Worm (Caenorhabditis elegans): ENCODE measurements around the gene B0252.5.

B0252.5 gene

DNA sequence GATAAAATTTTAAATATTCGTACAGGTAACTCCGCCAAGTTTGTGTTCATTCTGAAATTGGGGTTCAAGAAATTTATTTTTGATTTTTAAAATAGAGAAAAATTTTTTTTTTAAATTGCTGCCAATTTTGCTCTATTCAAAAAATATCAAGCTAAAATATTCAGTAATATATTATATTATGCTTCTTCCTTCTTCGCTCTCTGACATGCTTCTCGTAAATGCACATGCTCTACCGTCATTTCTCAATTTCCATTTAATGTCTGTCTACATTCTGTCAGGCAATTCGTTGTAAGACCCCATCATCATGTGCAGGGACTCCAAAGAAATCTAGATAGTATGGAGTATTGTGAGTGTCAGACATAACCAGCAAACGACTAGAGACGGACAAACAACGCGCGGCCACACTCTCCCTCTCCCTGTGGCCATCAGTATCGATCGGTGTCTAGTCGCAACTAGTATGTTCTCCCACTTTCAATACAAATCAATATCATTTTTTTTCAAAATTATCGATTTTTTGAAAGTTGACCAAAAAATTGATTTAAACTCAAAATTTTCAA lies 32.6 kb upstream of the B0252.5 start, which contains the start of the genes malt-1 and ceh-38 (continued):
- TF ChIP-seq sox-4 (tag; optimal IDR thresholded peaks at IDR 0.05): no peak
- peak; percentile 84 for TF ChIP-seq tbx-2 (tag; optimal IDR thresholded peaks at IDR 0.05)
- TF ChIP-seq ceh-31 (tag; optimal IDR thresholded peaks at IDR 0.05): peak; percentile 91
- TF ChIP-seq fax-1 (tag; optimal IDR thresholded peaks at IDR 0.05): no peak
- TF ChIP-seq F13H6.1 (tag; optimal IDR thresholded peaks at IDR 0.05): no peak
- TF ChIP-seq ceh-30 (tag; optimal IDR thresholded peaks at IDR 0.05): no peak
- peak; percentile 93 for TF ChIP-seq nfya-1 (tag; optimal IDR thresholded peaks at IDR 0.05)
- no peak for TF ChIP-seq ama-1 (optimal IDR thresholded peaks at IDR 0.05)
- no peak for TF ChIP-seq pha-4 (tag; optimal IDR thresholded peaks at IDR 0.05)
- TF ChIP-seq unc-55 (GFP tag; optimal IDR thresholded peaks at IDR 0.05): peak; percentile 82
- no peak for TF ChIP-seq pqm-1 (tag; optimal IDR thresholded peaks at IDR 0.05)
- TF ChIP-seq fkh-10 (GFP tag; optimal IDR thresholded peaks at IDR 0.05): peak; percentile 3
- peak; percentile 68 for TF ChIP-seq dve-1 (tag; optimal IDR thresholded peaks at IDR 0.05)
- TF ChIP-seq elt-2 (tag; optimal IDR thresholded peaks at IDR 0.05): peak; percentile 51
- no peak for TF ChIP-seq lin-11 (tag; optimal IDR thresholded peaks at IDR 0.05)
- TF ChIP-seq pax-1 (tag; optimal IDR thresholded peaks at IDR 0.05): peak; percentile 69
- peak; percentile 56 for TF ChIP-seq ceh-2 (tag; optimal IDR thresholded peaks at IDR 0.05)

DNA sequence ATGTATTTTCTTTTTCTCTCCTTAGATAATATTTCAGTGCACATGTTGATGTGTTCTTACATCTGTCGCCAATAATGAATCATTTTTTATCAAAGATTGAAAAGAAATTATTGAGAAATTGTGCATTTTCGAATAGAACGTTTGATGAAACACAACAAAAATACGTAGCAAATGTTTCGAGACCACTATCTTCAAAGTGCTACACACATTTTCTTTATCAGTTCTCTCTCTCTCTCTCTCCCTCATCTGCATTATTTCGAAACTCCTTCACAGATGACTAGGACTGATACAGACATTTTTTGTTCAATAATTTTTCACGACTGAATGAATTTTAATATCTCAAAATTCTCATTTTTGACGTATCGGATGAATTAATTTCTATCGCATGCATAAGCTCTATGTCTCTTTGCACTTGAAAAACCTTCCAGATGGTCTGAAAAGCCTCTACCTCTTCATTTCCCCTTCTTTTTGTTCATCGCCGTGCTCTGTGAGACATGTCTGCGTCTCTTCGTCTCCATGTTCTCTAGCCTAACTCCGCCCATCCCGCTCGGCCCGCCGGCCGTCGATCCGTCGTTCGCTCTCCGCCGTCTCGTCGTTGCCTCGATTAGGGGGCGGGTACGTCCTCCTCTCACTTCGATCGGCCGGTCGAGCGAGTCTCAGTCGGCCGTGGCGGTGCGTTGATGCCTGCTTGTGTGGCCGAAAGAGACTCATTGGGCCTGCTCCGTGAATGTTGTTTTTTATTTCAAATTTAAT lies 24.8 kb upstream of the B0252.5 start:
- peak; percentile 0 for TF ChIP-seq C38D4.7 (GFP tag; optimal IDR thresholded peaks at IDR 0.05)
- TF ChIP-seq nfya-1 (tag; optimal IDR thresholded peaks at IDR 0.05): peak; percentile 53
- peak; percentile 58 for TF ChIP-seq C08G9.2 (tag; optimal IDR thresholded peaks at IDR 0.05)
- peak; percentile 59 for TF ChIP-seq ceh-14 (tag; optimal IDR thresholded peaks at IDR 0.05)
- peak; percentile 37 for TF ChIP-seq ceh-19 (GFP tag; optimal IDR thresholded peaks at IDR 0.05)
- TF ChIP-seq fax-1 (tag; optimal IDR thresholded peaks at IDR 0.05): no peak
- peak; percentile 39 for TF ChIP-seq ceh-2 (tag; optimal IDR thresholded peaks at IDR 0.05)
- peak; percentile 20 for TF ChIP-seq nhr-232 (tag; optimal IDR thresholded peaks at IDR 0.05)
- peak; percentile 48 for TF ChIP-seq sdc-2 (tag; optimal IDR thresholded peaks at IDR 0.05)
- peak; percentile 56 for TF ChIP-seq ceh-34 (tag; optimal IDR thresholded peaks at IDR 0.05)
- TF ChIP-seq pax-1 (tag; optimal IDR thresholded peaks at IDR 0.05): peak; percentile 64
- peak; percentile 15 for TF ChIP-seq eyg-1 (tag; optimal IDR thresholded peaks at IDR 0.05)
- peak; percentile 46 for TF ChIP-seq elt-2 (tag; optimal IDR thresholded peaks at IDR 0.05)
- TF ChIP-seq mec-3 (tag; optimal IDR thresholded peaks at IDR 0.05; ENCODE audit: borderline replicate concordance): no peak
- TF ChIP-seq sox-4 (tag; optimal IDR thresholded peaks at IDR 0.05): peak; percentile 38
- peak; percentile 66 for TF ChIP-seq ceh-31 (tag; optimal IDR thresholded peaks at IDR 0.05)
- TF ChIP-seq tbx-2 (tag; optimal IDR thresholded peaks at IDR 0.05): peak; percentile 54
- peak; percentile 52 for TF ChIP-seq syd-9 (tag; optimal IDR thresholded peaks at IDR 0.05)
- peak; percentile 18 for TF ChIP-seq F13H6.1 (tag; optimal IDR thresholded peaks at IDR 0.05)
- TF ChIP-seq odd-2 (tag; optimal IDR thresholded peaks at IDR 0.05): no peak
- TF ChIP-seq fkh-6 (tag; optimal IDR thresholded peaks at IDR 0.05): peak; percentile 42
- peak; percentile 72 for TF ChIP-seq ref-2 (tag; optimal IDR thresholded peaks at IDR 0.05)
- peak; percentile 53 for TF ChIP-seq unc-42 (tag; optimal IDR thresholded peaks at IDR 0.05)
- no peak for TF ChIP-seq npax-4 (tag; optimal IDR thresholded peaks at IDR 0.05)
- no peak for TF ChIP-seq ttx-3 (tag; optimal IDR thresholded peaks at IDR 0.05)
- TF ChIP-seq ceh-6 (GFP tag; optimal IDR thresholded peaks at IDR 0.05): no peak
- TF ChIP-seq ztf-16 (tag; optimal IDR thresholded peaks at IDR 0.05): no peak

DNA sequence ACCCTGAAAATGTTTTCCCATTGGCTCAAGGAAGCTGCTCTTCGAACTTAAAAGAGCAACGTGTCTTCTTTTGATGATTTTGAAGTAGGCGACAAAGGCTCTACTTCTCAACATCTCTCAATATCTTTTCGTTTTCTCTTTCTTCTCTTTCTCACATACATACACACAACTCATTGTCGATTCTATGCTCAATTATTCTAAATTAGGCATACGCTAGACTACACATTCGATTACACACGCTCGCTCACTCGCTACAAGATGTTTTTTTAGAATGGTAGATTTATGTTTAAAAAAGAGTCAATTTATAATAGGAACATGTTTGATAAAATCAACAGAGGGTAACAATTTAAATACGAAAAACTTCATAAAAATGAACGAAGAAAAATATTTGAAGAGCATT lies 22.8 kb upstream of the B0252.5 start:
- TF ChIP-seq C38D4.7 (GFP tag; optimal IDR thresholded peaks at IDR 0.05) (no peak), ceh-31 (tag; optimal IDR thresholded peaks at IDR 0.05) (peak; percentile 59), ceh-22 (tag; optimal IDR thresholded peaks at IDR 0.05) (no peak)

Measured in whole organism, late embryonic.